Fruit fly (Drosophila melanogaster) whole organism, prepupa: ENCODE results near the gene Ulp1.

Source experiments
- CG11294 ChIP-seq: fragments of 200-800 bp; sonication (Bioruptor generic); IDR thresholded peaks from 2 replicates; pipeline ENCODE4 v1.3.6; 2022; ENCODE audit warnings: missing biosample characterization, missing genetic modification characterization
- CG3032 ChIP-seq: fragments of 200-800 bp; optimal IDR thresholded peaks from 2 replicates; lab custom pipeline; 2019; ENCODE audit warnings: missing biosample characterization, mild to moderate bottlenecking, missing genetic modification characterization, moderate library complexity
- Eip78C ChIP-seq: fragments of 200-800 bp; sonication (Bioruptor generic); peaks from one replicate; lab custom pipeline; 2016; ENCODE audit warnings: missing biosample characterization, missing genetic modification characterization
- fd59A ChIP-seq: fragments of 200-800 bp; sonication (Bioruptor generic); optimal IDR thresholded peaks from 2 replicates; lab custom pipeline; 2017; ENCODE audit warnings: missing biosample characterization, mild to moderate bottlenecking, missing genetic modification characterization, missing genetic modification reagents
- fd85E ChIP-seq: fragments of 200-800 bp; sonication (Bioruptor generic); optimal IDR thresholded peaks from 3 replicates; lab custom pipeline; 2016; ENCODE audit warnings: missing biosample characterization, missing genetic modification characterization
- fkh ChIP-seq: fragments of 200-800 bp; sonication (Bioruptor generic); optimal IDR thresholded peaks from 3 replicates; lab custom pipeline; 2017; ENCODE audit warnings: missing biosample characterization, mild to moderate bottlenecking, missing genetic modification characterization, moderate library complexity
- svp ChIP-seq: fragments of 200-800 bp; sonication (Bioruptor generic); peaks from one replicate; lab custom pipeline; 2016; ENCODE audit warnings: missing biosample characterization, missing genetic modification characterization

DNA sequence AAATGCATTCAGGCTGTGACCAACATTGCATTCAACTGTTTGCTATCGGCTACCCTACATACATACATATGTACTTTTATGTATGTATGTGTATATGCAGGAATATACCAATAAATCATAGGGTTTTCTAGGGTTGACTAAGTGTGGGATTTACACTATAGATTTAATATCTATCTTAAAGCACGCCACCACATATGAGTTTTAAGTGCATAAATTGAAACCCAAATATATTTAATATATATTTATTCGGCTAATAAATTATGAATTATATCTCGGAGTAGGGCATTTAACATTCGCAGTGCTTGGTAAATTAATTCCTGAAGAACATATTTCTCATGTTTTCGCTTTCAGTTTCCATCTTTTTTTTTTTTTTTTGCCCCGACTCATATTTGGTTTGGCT is 48.0 kb downstream of the Ulp1 start:
- TF ChIP-seq fkh (GFP tag; lab: Kevin White, UChicago) (no peak), fd59A (GFP tag; lab: Kevin White, UChicago) (peak; percentile 62), svp (GFP tag; lab: Kevin White, UChicago) (peak; percentile 51), CG3032 (tag; lab: Kevin White, UChicago) (peak; percentile 66), Eip78C (GFP tag; lab: Kevin White, UChicago) (peak; percentile 77), fd85E (GFP tag; lab: Kevin White, UChicago) (no peak), CG11294 (GFP tag; lab: Robert Waterston, UW) (no peak)
